Worm (Caenorhabditis elegans) whole organism, L3 larva: Measurements from ENCODE around the gene gcy-1.

Source experiments
- ZK546.5 ChIP-seq: sonication (generic microtip); optimal IDR thresholded peaks from 2 replicates; lab custom pipeline; 2017; ENCODE audit warnings: missing biosample characterization, missing genetic modification characterization
- aly-2 ChIP-seq: fragments of 150-350 bp; optimal IDR thresholded peaks from 2 replicates; lab custom pipeline; 2014; ENCODE audit warnings: missing biosample characterization, missing genetic modification characterization
- ama-1 ChIP-seq: fragments of 150-350 bp; optimal IDR thresholded peaks from 2 replicates; lab custom pipeline; 2018
- ceh-16 ChIP-seq: sonication (generic microtip); optimal IDR thresholded peaks from 2 replicates; lab custom pipeline; 2017; ENCODE audit warnings: missing biosample characterization, missing genetic modification characterization
- ceh-28 ChIP-seq: fragments of 150-350 bp; optimal IDR thresholded peaks from 2 replicates; lab custom pipeline; 2014; ENCODE audit warnings: missing biosample characterization, missing genetic modification reagents, missing genetic modification characterization
- ceh-9 ChIP-seq: sonication (generic microtip); optimal IDR thresholded peaks from 2 replicates; lab custom pipeline; 2018; ENCODE audit warnings: missing biosample characterization, missing genetic modification characterization
- daf-12 ChIP-seq: fragments of 150-350 bp; optimal IDR thresholded peaks from 2 replicates; lab custom pipeline; 2014; ENCODE audit warnings: missing biosample characterization, missing genetic modification reagents, missing genetic modification characterization
- egl-5 ChIP-seq: fragments of 150-350 bp; optimal IDR thresholded peaks from 2 replicates; lab custom pipeline; 2017; ENCODE audit warnings: missing biosample characterization, missing genetic modification reagents, missing genetic modification characterization, inconsistent platforms
- elt-2 ChIP-seq: sonication (generic microtip); optimal IDR thresholded peaks from 2 replicates; lab custom pipeline; 2016; ENCODE audit warnings: missing genetic modification reagents, mild to moderate bottlenecking, missing genetic modification characterization, missing compliant biosample characterization
- elt-3 ChIP-seq, 3 experiments: fragments of 150-350 bp in 1 of 3; sonication (generic microtip) in 2 of 3; optimal IDR thresholded peaks; 2 replicates in 2 of 3; 4 replicates in 1 of 3; lab custom pipeline; 2014 to 2017; ENCODE audit warnings: missing biosample characterization in 3 of 3, missing genetic modification characterization in 3 of 3
- eor-1 ChIP-seq, 2 experiments: fragments of 150-350 bp; optimal IDR thresholded peaks; 2 replicates each; lab custom pipeline; 2014 to 2018; ENCODE audit warnings: missing biosample characterization in 2 of 2, missing genetic modification characterization in 2 of 2
- fkh-10 ChIP-seq: sonication (generic microtip); optimal IDR thresholded peaks from 2 replicates; lab custom pipeline; 2017; ENCODE audit warnings: missing biosample characterization, missing genetic modification reagents, missing genetic modification characterization
- fkh-2 ChIP-seq: fragments of 150-350 bp; optimal IDR thresholded peaks from 2 replicates; lab custom pipeline; 2014; ENCODE audit warnings: missing biosample characterization, missing genetic modification reagents, missing genetic modification characterization
- fos-1 ChIP-seq: fragments of 150-350 bp; optimal IDR thresholded peaks from 2 replicates; lab custom pipeline; 2014; ENCODE audit warnings: missing biosample characterization, missing genetic modification characterization
- jun-1 ChIP-seq: fragments of 150-350 bp; optimal IDR thresholded peaks from 2 replicates; lab custom pipeline; 2014; ENCODE audit warnings: missing biosample characterization, missing genetic modification reagents, missing genetic modification characterization
- lsy-12 ChIP-seq: sonication (generic microtip); optimal IDR thresholded peaks from 2 replicates; lab custom pipeline; 2016; ENCODE audit warnings: mild to moderate bottlenecking, missing genetic modification characterization, missing compliant biosample characterization
- mml-1 ChIP-seq: fragments of 150-350 bp; sonication (generic microtip); optimal IDR thresholded peaks from 3 replicates; lab custom pipeline; 2014; ENCODE audit warnings: missing biosample characterization, missing genetic modification characterization
- nfya-1 ChIP-seq: sonication (generic microtip); optimal IDR thresholded peaks from 2 replicates; lab custom pipeline; 2017; ENCODE audit warnings: missing genetic modification characterization, mild to moderate bottlenecking, missing compliant biosample characterization, antibody characterized with exemption, moderate library complexity; ENCODE audit not compliant: insufficient read depth
- nhr-11 ChIP-seq: fragments of 150-350 bp; optimal IDR thresholded peaks from 2 replicates; lab custom pipeline; 2014; ENCODE audit warnings: missing biosample characterization, missing genetic modification characterization
- nhr-237 ChIP-seq: fragments of 150-350 bp; optimal IDR thresholded peaks from 2 replicates; lab custom pipeline; 2014; ENCODE audit warnings: missing biosample characterization, missing genetic modification characterization
- nhr-25 ChIP-seq: sonication (generic microtip); optimal IDR thresholded peaks from 2 replicates; lab custom pipeline; 2017; ENCODE audit warnings: missing biosample characterization, missing genetic modification characterization
- nhr-28 ChIP-seq: fragments of 150-350 bp; optimal IDR thresholded peaks from 2 replicates; lab custom pipeline; 2014; ENCODE audit warnings: missing biosample characterization, missing genetic modification characterization
- nhr-43 ChIP-seq: sonication (generic microtip); optimal IDR thresholded peaks from 2 replicates; lab custom pipeline; 2016; ENCODE audit warnings: mild to moderate bottlenecking, missing genetic modification characterization, missing compliant biosample characterization; ENCODE audit not compliant: poor library complexity, severe bottlenecking
- pha-4 ChIP-seq: fragments of 150-350 bp; optimal IDR thresholded peaks from 2 replicates; lab custom pipeline; 2014; ENCODE audit warnings: missing biosample characterization, missing genetic modification reagents, missing genetic modification characterization
- pqm-1 ChIP-seq: fragments of 150-350 bp; optimal IDR thresholded peaks from 2 replicates; lab custom pipeline; 2017; ENCODE audit warnings: missing biosample characterization, missing genetic modification characterization, inconsistent platforms
- snpc-4 ChIP-seq: fragments of 150-350 bp; optimal IDR thresholded peaks from 2 replicates; lab custom pipeline; 2014; ENCODE audit warnings: missing biosample characterization, missing genetic modification characterization
- tbx-2 ChIP-seq: sonication (generic microtip); optimal IDR thresholded peaks from 2 replicates; lab custom pipeline; 2016; ENCODE audit warnings: mild to moderate bottlenecking, missing genetic modification characterization, missing compliant biosample characterization
- unc-39 ChIP-seq: sonication (generic microtip); optimal IDR thresholded peaks from 4 replicates; lab custom pipeline; 2017; ENCODE audit warnings: missing biosample characterization, missing genetic modification characterization
- ztf-4 ChIP-seq: fragments of 150-350 bp; optimal IDR thresholded peaks from 2 replicates; lab custom pipeline; 2014; ENCODE audit warnings: missing biosample characterization, missing genetic modification characterization

The gcy-1 gene

ce11 chrII:9487337-9487950 is 29.3 kb downstream of the gcy-1 start, which contains the start of gene T19H5.4:
Gene T19H5.4 (minus strand): TSS chrII:9487387.
- TF ChIP-seq jun-1 (tag; lab: Kevin White, UChicago) (peak; percentile 31), fos-1 (tag; lab: Kevin White, UChicago) (no peak), unc-39 (tag; lab: Kevin White, UChicago) (no peak), elt-3 (tag; optimal IDR thresholded peaks at IDR 0.05; lab: Kevin White, UChicago) (peak in 1 of 3 experiments; percentile 39), fkh-2 (no peak), lsy-12 (tag; lab: Kevin White, UChicago) (peak; percentile 14), nhr-25 (tag; lab: Kevin White, UChicago) (peak; percentile 11), daf-12 (tag; lab: Kevin White, UChicago) (no peak), snpc-4 (no peak), ztf-4 (tag; lab: Kevin White, UChicago) (no peak), nhr-11 (tag; lab: Kevin White, UChicago) (no peak), nfya-1 (tag; lab: Kevin White, UChicago) (peak; percentile 78), nhr-28 (tag; lab: Kevin White, UChicago) (no peak), tbx-2 (tag; lab: Kevin White, UChicago) (peak; percentile 4), ama-1 (peak; percentile 16), fkh-10 (GFP tag; lab: Kevin White, UChicago) (no peak), nhr-237 (no peak), ZK546.5 (tag; lab: Kevin White, UChicago) (no peak), elt-2 (tag; lab: Kevin White, UChicago) (peak; percentile 82), mml-1 (tag; lab: Kevin White, UChicago) (no peak), pqm-1 (tag; lab: Kevin White, UChicago) (peak; percentile 34), ceh-16 (tag; lab: Kevin White, UChicago) (no peak), nhr-43 (tag; lab: Kevin White, UChicago) (peak; percentile 59), ceh-9 (no peak), pha-4 (tag; lab: Kevin White, UChicago) (peak; percentile 64)

ce11 chrII:9485081-9485730 is 31.5 kb downstream of the gcy-1 start:
- TF ChIP-seq pqm-1 (tag; lab: Kevin White, UChicago) (no peak), ceh-28 (tag; lab: Kevin White, UChicago) (no peak), pha-4 (tag; lab: Kevin White, UChicago) (peak; percentile 91)

ce11 chrII:9483342-9483741 is 33.4 kb downstream of the gcy-1 start:
- TF ChIP-seq elt-2 (tag; lab: Kevin White, UChicago) (peak; percentile 72), eor-1 (tag; optimal IDR thresholded peaks at IDR 0.05; lab: Kevin White, UChicago) (no peak), egl-5 (tag; lab: Kevin White, UChicago) (no peak), jun-1 (tag; lab: Kevin White, UChicago) (peak; percentile 22), ZK546.5 (tag; lab: Kevin White, UChicago) (no peak), aly-2 (no peak), pqm-1 (tag; lab: Kevin White, UChicago) (peak; percentile 71)

- TF ChIP-seq nhr-43 (tag; lab: Kevin White, UChicago) (no peak), pqm-1 (tag; lab: Kevin White, UChicago) (peak; percentile 33), ceh-16 (tag; lab: Kevin White, UChicago) (no peak), elt-2 (tag; lab: Kevin White, UChicago) (peak; percentile 71)
Measured at ce11 chrII:9482529-9482928, 34.2 kb downstream of the gcy-1 start.

ce11 chrII:9481427-9481826 is 35.3 kb downstream of the gcy-1 start:
- TF ChIP-seq ztf-4 (tag; lab: Kevin White, UChicago) (no peak), fkh-2 (no peak), pha-4 (tag; lab: Kevin White, UChicago) (peak; percentile 73), elt-3 (tag; optimal IDR thresholded peaks at IDR 0.05; lab: Kevin White, UChicago) (no peak)
